Worm (Caenorhabditis elegans) whole organism, midembryonic: ENCODE results near the gene C11H1.5.

Experiments used
- T22C8.4 ChIP-seq: fragments of 200-800 bp; sonication (Bioruptor generic); IDR thresholded peaks from 2 replicates; pipeline ENCODE4 v1.3.6; 2022; ENCODE audit warnings: missing genetic modification characterization, missing compliant biosample characterization
- cog-1 ChIP-seq: sonication (generic microtip); optimal IDR thresholded peaks from 2 replicates; lab custom pipeline; 2016; ENCODE audit warnings: missing genetic modification characterization, missing compliant biosample characterization
- flt-1 ChIP-seq: fragments of 200-800 bp; sonication (Bioruptor generic); IDR thresholded peaks from 2 replicates; pipeline ENCODE4 v1.3.6; 2022; ENCODE audit warnings: missing genetic modification characterization, missing compliant biosample characterization
- klf-2 ChIP-seq: fragments of 200-800 bp; sonication (Bioruptor generic); conservative IDR thresholded peaks from 2 replicates; pipeline ENCODE4 v1.3.6; 2022; ENCODE audit warnings: missing genetic modification reagents, missing genetic modification characterization, missing compliant biosample characterization
- med-1 ChIP-seq: sonication (generic microtip); optimal IDR thresholded peaks from 2 replicates; lab custom pipeline; 2017; ENCODE audit warnings: missing genetic modification characterization, mild to moderate bottlenecking, missing compliant biosample characterization, antibody characterized with exemption, missing genetic modification reagents; ENCODE audit not compliant: insufficient read depth
- ref-1 ChIP-seq: fragments of 200-800 bp; sonication (Bioruptor generic); conservative IDR thresholded peaks from 2 replicates; pipeline ENCODE4 v1.3.6; 2022; ENCODE audit warnings: missing genetic modification reagents, missing genetic modification characterization, missing compliant biosample characterization
- tab-1 ChIP-seq: fragments of 200-800 bp; sonication (Bioruptor generic); IDR thresholded peaks from 2 replicates; pipeline ENCODE4 v1.3.6; 2022; ENCODE audit warnings: missing genetic modification characterization, missing compliant biosample characterization
- ztf-23 ChIP-seq: fragments of 200-800 bp; sonication (Bioruptor generic); IDR thresholded peaks from 2 replicates; pipeline ENCODE4 v1.3.6; 2022; ENCODE audit warnings: missing genetic modification reagents, missing genetic modification characterization, missing compliant biosample characterization
- ztf-29 ChIP-seq: fragments of 200-800 bp; sonication (Bioruptor generic); IDR thresholded peaks from 2 replicates; pipeline ENCODE4 v1.3.6; 2022; ENCODE audit warnings: missing genetic modification reagents, missing genetic modification characterization, missing compliant biosample characterization

Gene C11H1.5

ce11 chrX:14257661-14258060 is 45.3 kb downstream of the C11H1.5 start, which contains the start of gene E02H4.4:
E02H4.4 (plus strand) TSS chrX:14257961.
- TF ChIP-seq tab-1 (GFP tag; lab: Robert Waterston, UW) (no peak), T22C8.4 (GFP tag; lab: Robert Waterston, UW) (no peak), ref-1 (no peak), flt-1 (no peak), cog-1 (tag; lab: Kevin White, UChicago) (no peak), klf-2 (no peak), ztf-23 (GFP tag; lab: Robert Waterston, UW) (no peak), ztf-29 (GFP tag; lab: Robert Waterston, UW) (no peak), med-1 (GFP tag; lab: Kevin White, UChicago) (no peak)

DNA sequence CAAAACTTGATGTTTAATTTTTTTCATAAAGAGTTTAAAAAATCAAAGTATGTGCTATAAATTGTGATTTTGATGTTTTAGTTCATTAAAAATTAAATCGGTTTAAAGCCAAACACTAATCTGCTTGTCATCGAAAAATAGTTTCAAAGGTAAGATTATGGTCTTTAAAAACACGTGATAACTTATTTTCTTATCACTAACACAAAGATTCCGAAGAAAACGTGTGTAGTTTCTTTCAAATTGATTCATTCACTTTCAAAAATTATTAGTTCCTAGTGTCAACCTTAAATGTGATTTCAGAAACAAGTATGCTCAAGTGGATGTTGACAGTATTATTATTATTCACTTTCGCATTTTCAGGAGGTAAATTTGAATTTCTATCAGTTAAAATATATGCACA is 47.0 kb downstream of the C11H1.5 start, which contains the start of gene E02H4.7:
Gene E02H4.7, plus strand, starts transcription at position 301 of the 400 bp plus-strand sequence.
- TF ChIP-seq flt-1 (no peak), ztf-23 (GFP tag; lab: Robert Waterston, UW) (no peak), ref-1 (no peak), med-1 (GFP tag; lab: Kevin White, UChicago) (no peak), tab-1 (GFP tag; lab: Robert Waterston, UW) (no peak), ztf-29 (GFP tag; lab: Robert Waterston, UW) (no peak), T22C8.4 (GFP tag; lab: Robert Waterston, UW) (no peak), klf-2 (no peak), cog-1 (tag; lab: Kevin White, UChicago) (no peak)

DNA sequence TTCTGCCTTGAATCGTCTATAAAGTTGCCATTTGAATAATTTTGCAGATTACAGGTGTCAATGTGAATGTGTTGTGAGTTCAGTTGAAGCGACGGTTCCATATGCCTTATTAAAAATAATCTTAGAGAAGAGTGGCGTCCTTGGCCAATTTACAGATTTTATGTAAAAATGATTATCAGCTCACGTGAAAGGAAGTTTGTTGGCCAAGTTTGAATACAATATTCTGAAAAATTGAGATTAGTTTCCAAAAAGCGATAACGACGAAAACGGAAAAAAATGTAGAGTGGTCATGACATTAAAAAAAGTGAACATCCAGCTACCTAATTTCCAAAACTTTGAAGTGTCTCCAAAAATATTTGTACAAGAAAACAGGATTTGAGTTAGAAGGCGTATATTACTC is 47.9 kb downstream of the C11H1.5 start, which contains the start of gene E02H4.5:
Gene E02H4.5, minus strand, starts transcription at position 101 of the 400 bp plus-strand sequence.
- TF ChIP-seq ref-1 (no peak), flt-1 (no peak)

ce11 chrX:14252042-14252441 is 50.9 kb downstream of the C11H1.5 start, which contains the start of gene E02H4.6:
E02H4.6 (minus strand) TSS chrX:14252142.
- TF ChIP-seq flt-1 (no peak), cog-1 (tag; lab: Kevin White, UChicago) (no peak), ztf-29 (GFP tag; lab: Robert Waterston, UW) (no peak)
